Fruit fly (Drosophila melanogaster): ENCODE data around the gene Rnb.

Gene Rnb

dm6 chr3R:29781874-29782273 is 17.3 kb downstream of the Rnb start:
- TF ChIP-seq CG10631 (GFP tag; optimal IDR thresholded peaks at IDR 0.05): no peak
- peak; percentile 0 for TF ChIP-seq CG32006 (GFP tag; optimal IDR thresholded peaks at IDR 0.05)
- TF ChIP-seq CG1621 (tag; optimal IDR thresholded peaks at IDR 0.05): no peak
- no peak for TF ChIP-seq cyc (GFP tag; optimal IDR thresholded peaks at IDR 0.05)
- no peak for TF ChIP-seq CG34406 (GFP tag; optimal IDR thresholded peaks at IDR 0.05)
- TF ChIP-seq vri (GFP tag; optimal IDR thresholded peaks at IDR 0.05): peak; percentile 88
- no peak for TF ChIP-seq Sox15 (GFP tag; optimal IDR thresholded peaks at IDR 0.05)
- no peak for TF ChIP-seq CG6792 (GFP tag; optimal IDR thresholded peaks at IDR 0.05)

dm6 chr3R:29780402-29781029 is 18.6 kb downstream of the Rnb start, which contains the start of gene fig:
Gene fig, minus strand, starts transcription at chr3R:29780452.
- TF ChIP-seq ss (GFP tag; optimal IDR thresholded peaks at IDR 0.05) (peak in 1 of 2 experiments; percentile 19), fkh (GFP tag; optimal IDR thresholded peaks at IDR 0.05) (peak; percentile 39), CG11902 (GFP tag; optimal IDR thresholded peaks at IDR 0.05) (no peak), CG4318 (GFP tag; optimal IDR thresholded peaks at IDR 0.05) (no peak), Eip93F (GFP tag; optimal IDR thresholded peaks at IDR 0.05) (peak; percentile 82), dac (GFP tag; optimal IDR thresholded peaks at IDR 0.05) (no peak), fd85E (GFP tag; optimal IDR thresholded peaks at IDR 0.05) (no peak), Met (GFP tag; optimal IDR thresholded peaks at IDR 0.05) (no peak), Eip78C (GFP tag) (peak; percentile 6), vri (GFP tag; optimal IDR thresholded peaks at IDR 0.05) (peak; percentile 82), Gug (GFP tag; IDR thresholded peaks at IDR 0.05) (no peak), Sox14 (GFP tag; optimal IDR thresholded peaks at IDR 0.05) (peak; percentile 13), lz (GFP tag; optimal IDR thresholded peaks at IDR 0.05) (no peak), CG3032 (tag; optimal IDR thresholded peaks at IDR 0.05) (no peak)

- TF ChIP-seq CG16779 (tag; optimal IDR thresholded peaks at IDR 0.05): no peak
- no peak for TF ChIP-seq CG4318 (GFP tag; optimal IDR thresholded peaks at IDR 0.05)
- TF ChIP-seq Eip78C (GFP tag): peak; percentile 30
- TF ChIP-seq salr (GFP tag; optimal IDR thresholded peaks at IDR 0.05): no peak
- peak; percentile 50 for TF ChIP-seq fkh (GFP tag; optimal IDR thresholded peaks at IDR 0.05)
- TF ChIP-seq vri (GFP tag; optimal IDR thresholded peaks at IDR 0.05): peak; percentile 0
Measured at dm6 chr3R:29778985-29779298, 20.2 kb downstream of the Rnb start.

dm6 chr3R:29778139-29778984 is 20.8 kb downstream of the Rnb start:
- TF ChIP-seq CG1621 (tag; optimal IDR thresholded peaks at IDR 0.05): peak; percentile 19
- TF ChIP-seq CG6854 (GFP tag; optimal IDR thresholded peaks at IDR 0.05): no peak
- peak; percentile 69 for TF ChIP-seq Sox14 (GFP tag; optimal IDR thresholded peaks at IDR 0.05)
- no peak for TF ChIP-seq CG16779 (tag; optimal IDR thresholded peaks at IDR 0.05)
- peak; percentile 51 for TF ChIP-seq Ets21C (GFP tag; optimal IDR thresholded peaks at IDR 0.05)
- TF ChIP-seq fd59A (GFP tag; optimal IDR thresholded peaks at IDR 0.05): peak; percentile 57
- TF ChIP-seq Gug (GFP tag; IDR thresholded peaks at IDR 0.05): no peak
- peak; percentile 10 for TF ChIP-seq net (GFP tag; optimal IDR thresholded peaks at IDR 0.05)
- TF ChIP-seq Eip78C (GFP tag): peak; percentile 90
- peak; percentile 54 for TF ChIP-seq CG10669 (GFP tag; optimal IDR thresholded peaks at IDR 0.05)
- TF ChIP-seq CG15336 (GFP tag; IDR thresholded peaks at IDR 0.05): no peak
- TF ChIP-seq eg (GFP tag; IDR thresholded peaks at IDR 0.05): no peak; the same call in 2 of the 3 replicates
- TF ChIP-seq CG34406 (GFP tag; optimal IDR thresholded peaks at IDR 0.05): peak; percentile 55
- TF ChIP-seq CG4318 (GFP tag; optimal IDR thresholded peaks at IDR 0.05): no peak
- TF ChIP-seq CG6276 (GFP tag; optimal IDR thresholded peaks at IDR 0.05): no peak
- peak; percentile 22 for TF ChIP-seq CG9139 (GFP tag; optimal IDR thresholded peaks at IDR 0.05)
- TF ChIP-seq CG8119 (GFP tag; IDR thresholded peaks at IDR 0.05): no peak
- peak; percentile 76 for TF ChIP-seq topi (GFP tag; optimal IDR thresholded peaks at IDR 0.05)
- TF ChIP-seq salr (GFP tag; optimal IDR thresholded peaks at IDR 0.05): peak in 1 of 2 experiments; percentile 26
- TF ChIP-seq dac (GFP tag; optimal IDR thresholded peaks at IDR 0.05): no peak
- TF ChIP-seq Smox (GFP tag; optimal IDR thresholded peaks at IDR 0.05): peak; percentile 65
- TF ChIP-seq Sox102F (GFP tag; optimal IDR thresholded peaks at IDR 0.05): peak; percentile 60
- peak; percentile 20 for TF ChIP-seq Lpt (GFP tag; optimal IDR thresholded peaks at IDR 0.05)
- TF ChIP-seq CG7368 (GFP tag; optimal IDR thresholded peaks at IDR 0.05): peak; percentile 42
- peak; percentile 43 for TF ChIP-seq CG11902 (GFP tag; optimal IDR thresholded peaks at IDR 0.05)
- peak; percentile 67 for TF ChIP-seq CG6808 (GFP tag; optimal IDR thresholded peaks at IDR 0.05)
- peak; percentile 56 for TF ChIP-seq achi (GFP tag; optimal IDR thresholded peaks at IDR 0.05)
- TF ChIP-seq CG8632 (GFP tag; optimal IDR thresholded peaks at IDR 0.05): peak; percentile 56
- TF ChIP-seq vri (GFP tag; optimal IDR thresholded peaks at IDR 0.05): peak; percentile 26
- peak; percentile 56 for TF ChIP-seq CG3032 (tag; optimal IDR thresholded peaks at IDR 0.05)
- TF ChIP-seq CG8319 (GFP tag; optimal IDR thresholded peaks at IDR 0.05): peak; percentile 41

Measured in whole organism, prepupa.